Worm (Caenorhabditis elegans) whole organism, late embryonic: ENCODE results near the gene idpp-5.

Source experiments
- ahr-1 ChIP-seq: sonication (generic microtip); optimal IDR thresholded peaks from 2 replicates; lab custom pipeline; 2016; ENCODE audit warnings: missing genetic modification characterization, missing compliant biosample characterization
- ama-1 ChIP-seq: fragments of 150-350 bp; optimal IDR thresholded peaks from 2 replicates; lab custom pipeline; 2014
- ceh-48 ChIP-seq: sonication (generic microtip); optimal IDR thresholded peaks from 2 replicates; lab custom pipeline; 2016; ENCODE audit warnings: missing genetic modification characterization, inconsistent platforms, missing compliant biosample characterization
- dmd-4 ChIP-seq: sonication (generic microtip); optimal IDR thresholded peaks from 2 replicates; lab custom pipeline; 2016; ENCODE audit warnings: borderline replicate concordance, missing genetic modification characterization, missing compliant biosample characterization
- dve-1 ChIP-seq: sonication (generic microtip); optimal IDR thresholded peaks from 2 replicates; lab custom pipeline; 2017; ENCODE audit warnings: antibody characterized with exemption, mild to moderate bottlenecking, missing genetic modification characterization, missing compliant biosample characterization
- hlh-13 ChIP-seq: fragments of 200-800 bp; sonication (Bioruptor generic); optimal IDR thresholded peaks from 2 replicates; lab custom pipeline; 2018; ENCODE audit warnings: mild to moderate bottlenecking, missing genetic modification characterization, missing compliant biosample characterization
- lin-11 ChIP-seq: fragments of 200-800 bp; sonication (Bioruptor generic); optimal IDR thresholded peaks from 2 replicates; lab custom pipeline; 2018; ENCODE audit warnings: mild to moderate bottlenecking, missing genetic modification characterization, missing compliant biosample characterization
- madf-2 ChIP-seq: sonication (generic microtip); optimal IDR thresholded peaks from 2 replicates; lab custom pipeline; 2017; ENCODE audit warnings: missing genetic modification characterization, missing compliant biosample characterization
- pag-3 ChIP-seq: sonication (generic microtip); optimal IDR thresholded peaks from 2 replicates; lab custom pipeline; 2016; ENCODE audit warnings: missing compliant biosample characterization, missing genetic modification characterization, borderline replicate concordance
- pat-9 ChIP-seq: fragments of 200-800 bp; sonication (Bioruptor generic); optimal IDR thresholded peaks from 2 replicates; lab custom pipeline; 2018; ENCODE audit warnings: mild to moderate bottlenecking, missing genetic modification characterization, moderate library complexity, missing compliant biosample characterization
- pros-1 ChIP-seq: fragments of 150-350 bp; optimal IDR thresholded peaks from 2 replicates; lab custom pipeline; 2014; ENCODE audit warnings: missing biosample characterization, missing genetic modification reagents, missing genetic modification characterization
- rnt-1 ChIP-seq: sonication (generic microtip); optimal IDR thresholded peaks from 2 replicates; lab custom pipeline; 2016; ENCODE audit warnings: missing genetic modification characterization, missing compliant biosample characterization
- sox-4 ChIP-seq: sonication (generic microtip); optimal IDR thresholded peaks from 2 replicates; lab custom pipeline; 2017; ENCODE audit warnings: mild to moderate bottlenecking, missing genetic modification characterization, inconsistent platforms, missing compliant biosample characterization
- ztf-16 ChIP-seq: sonication (generic microtip); optimal IDR thresholded peaks from 2 replicates; lab custom pipeline; 2017; ENCODE audit warnings: missing genetic modification characterization, missing compliant biosample characterization

DNA sequence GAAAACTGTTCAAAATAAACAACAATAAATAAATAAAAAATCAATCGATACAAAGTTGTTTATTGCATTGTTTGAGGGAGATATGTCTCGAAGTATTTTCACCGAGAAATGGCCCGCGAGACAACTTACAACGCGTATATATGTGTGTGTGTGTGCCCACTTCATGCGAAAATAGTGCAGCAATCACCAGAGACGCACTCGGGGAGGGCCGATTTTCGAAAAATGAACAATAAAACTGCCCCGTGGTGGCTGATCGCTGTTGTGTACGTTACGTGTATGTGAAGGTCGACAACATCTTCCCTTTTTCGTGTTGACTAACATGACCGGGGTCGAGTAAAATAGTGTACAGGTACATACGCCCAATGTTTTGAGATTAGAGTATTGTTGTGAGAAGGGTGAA lies 4.1 kb downstream of the idpp-5 start:
- TF ChIP-seq ama-1 (no peak), pag-3 (tag; lab: Kevin White, UChicago) (no peak), ztf-16 (tag; lab: Kevin White, UChicago) (no peak), lin-11 (tag; lab: Kevin White, UChicago) (no peak), dmd-4 (no peak), pros-1 (tag; lab: Kevin White, UChicago) (no peak), ceh-48 (tag; lab: Kevin White, UChicago) (no peak), hlh-13 (GFP tag; lab: Kevin White, UChicago) (no peak), pat-9 (tag; lab: Kevin White, UChicago) (no peak), rnt-1 (no peak), dve-1 (peak; percentile 13), sox-4 (no peak), ahr-1 (tag; lab: Kevin White, UChicago) (no peak), madf-2 (tag; lab: Kevin White, UChicago) (no peak)
